Worm (Caenorhabditis elegans) whole organism, late embryonic: Measurements from ENCODE around the gene inft-2.

Source experiments
- ama-1 ChIP-seq: fragments of 150-350 bp; optimal IDR thresholded peaks from 2 replicates; lab custom pipeline; 2014
- ceh-30 ChIP-seq: fragments of 150-350 bp; optimal IDR thresholded peaks from 2 replicates; lab custom pipeline; 2014; ENCODE audit warnings: missing biosample characterization, missing genetic modification characterization
- fkh-10 ChIP-seq: fragments of 150-350 bp; optimal IDR thresholded peaks from 2 replicates; lab custom pipeline; 2014; ENCODE audit warnings: missing biosample characterization, missing genetic modification reagents, missing genetic modification characterization
- sox-4 ChIP-seq: sonication (generic microtip); optimal IDR thresholded peaks from 2 replicates; lab custom pipeline; 2017; ENCODE audit warnings: mild to moderate bottlenecking, missing genetic modification characterization, inconsistent platforms, missing compliant biosample characterization
- tbx-2 ChIP-seq: sonication (generic microtip); optimal IDR thresholded peaks from 2 replicates; lab custom pipeline; 2016; ENCODE audit warnings: missing genetic modification characterization, missing compliant biosample characterization
- unc-86 ChIP-seq: sonication (generic microtip); optimal IDR thresholded peaks from 2 replicates; lab custom pipeline; 2016; ENCODE audit warnings: missing genetic modification characterization, missing compliant biosample characterization

DNA sequence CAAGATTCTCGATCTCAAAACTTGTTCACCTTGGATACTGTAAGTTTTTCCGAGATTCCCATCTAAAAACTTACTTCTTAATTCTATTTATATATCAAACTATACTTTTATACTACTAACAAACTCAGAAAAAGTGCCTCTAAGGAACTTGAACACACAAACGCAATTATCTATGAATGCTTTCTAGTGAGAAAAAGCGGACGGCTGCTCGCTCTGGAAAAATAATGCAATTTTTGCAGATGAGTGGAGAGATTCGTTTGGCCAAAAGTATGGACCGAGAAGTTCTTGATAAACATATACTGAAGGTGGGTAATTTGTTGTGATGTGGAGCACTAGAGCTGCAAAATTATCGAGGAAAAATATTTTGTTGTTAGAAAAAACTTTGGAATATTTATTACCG is 17.9 kb downstream of the inft-2 start:
- no peak for TF ChIP-seq ama-1 (lab: Kevin White, UChicago)
- no peak for TF ChIP-seq ceh-30 (tag; lab: Kevin White, UChicago)
- TF ChIP-seq unc-86 (tag; lab: Kevin White, UChicago), result no peak
- TF ChIP-seq tbx-2 (tag; lab: Kevin White, UChicago), result no peak
- no peak for TF ChIP-seq fkh-10 (GFP tag; lab: Kevin White, UChicago)
- no peak for TF ChIP-seq sox-4 (tag; lab: Kevin White, UChicago)
